Worm (Caenorhabditis elegans): Measurements from ENCODE around the gene C52B11.5.

ce11 chrX:1293471-1293870 lies 20.9 kb downstream of the C52B11.5 start:
- TF ChIP-seq set-16 (GFP tag; IDR thresholded peaks at IDR 0.05) (no peak), lir-3 (tag; optimal IDR thresholded peaks at IDR 0.05) (no peak), aly-2 (tag; optimal IDR thresholded peaks at IDR 0.05) (no peak), lin-39 (tag; optimal IDR thresholded peaks at IDR 0.05) (no peak)
